Worm (Caenorhabditis elegans) whole organism, early embryonic: ENCODE results near the gene nhr-100.

Experiments
- F13C5.2 ChIP-seq: sonication (generic microtip); optimal IDR thresholded peaks from 2 replicates; lab custom pipeline; 2017; ENCODE audit warnings: mild to moderate bottlenecking, missing genetic modification characterization, inconsistent platforms, missing compliant biosample characterization
- ama-1 ChIP-seq: fragments of 150-350 bp; optimal IDR thresholded peaks from 2 replicates; lab custom pipeline; 2014
- ceh-13 ChIP-seq: fragments of 200-800 bp; sonication (Bioruptor generic); optimal IDR thresholded peaks from 2 replicates; lab custom pipeline; 2018; ENCODE audit warnings: mild to moderate bottlenecking, missing genetic modification characterization, missing compliant biosample characterization
- ceh-36 ChIP-seq: sonication (generic microtip); optimal IDR thresholded peaks from 2 replicates; lab custom pipeline; 2016; ENCODE audit warnings: missing genetic modification characterization, inconsistent platforms, missing compliant biosample characterization
- flt-1 ChIP-seq: fragments of 200-800 bp; sonication (Bioruptor generic); IDR thresholded peaks from 2 replicates; pipeline ENCODE4 v1.3.6; 2022; ENCODE audit warnings: missing genetic modification characterization, missing compliant biosample characterization
- hmbx-1 ChIP-seq: sonication (generic microtip); optimal IDR thresholded peaks from 2 replicates; lab custom pipeline; 2016; ENCODE audit warnings: mild to moderate bottlenecking, missing genetic modification characterization, missing compliant biosample characterization
- hnd-1 ChIP-seq: sonication (generic microtip); optimal IDR thresholded peaks from 2 replicates; lab custom pipeline; 2016; ENCODE audit warnings: missing genetic modification characterization, missing compliant biosample characterization
- pes-1 ChIP-seq: fragments of 200-800 bp; sonication (Bioruptor generic); IDR thresholded peaks from 2 replicates; pipeline ENCODE4 v1.3.6; 2022; ENCODE audit warnings: missing genetic modification reagents, missing genetic modification characterization, missing compliant biosample characterization
- scrt-1 ChIP-seq: fragments of 200-800 bp; sonication (Bioruptor generic); IDR thresholded peaks from 2 replicates; pipeline ENCODE4 v1.3.6; 2022; ENCODE audit warnings: missing genetic modification characterization, missing compliant biosample characterization
- tbx-11 ChIP-seq: fragments of 200-800 bp; sonication (Bioruptor generic); IDR thresholded peaks from 2 replicates; pipeline ENCODE4 v1.3.6; 2022; ENCODE audit warnings: missing genetic modification characterization, missing compliant biosample characterization
- tra-4 ChIP-seq: sonication (generic microtip); optimal IDR thresholded peaks from 2 replicates; lab custom pipeline; 2017; ENCODE audit warnings: missing genetic modification characterization, missing compliant biosample characterization

ce11 chrIV:9738194-9738593 is 9.7 kb downstream of the nhr-100 start, which contains the start of gene C28D4.10:
- no peak for TF ChIP-seq F13C5.2 (tag; lab: Kevin White, UChicago)
- no peak for TF ChIP-seq tra-4 (tag; lab: Kevin White, UChicago)
- TF ChIP-seq pes-1, result no peak
- TF ChIP-seq ama-1 (lab: Kevin White, UChicago), result no peak
- no peak for TF ChIP-seq ceh-13 (GFP tag; lab: Kevin White, UChicago)
- TF ChIP-seq scrt-1, result no peak
- no peak for TF ChIP-seq tbx-11
- TF ChIP-seq hmbx-1 (tag; lab: Kevin White, UChicago), result no peak
- TF ChIP-seq ceh-36 (tag; lab: Kevin White, UChicago), result no peak
- TF ChIP-seq flt-1 (GFP tag; lab: Robert Waterston, UW), result no peak
- no peak for TF ChIP-seq hnd-1
